Worm (Caenorhabditis elegans) whole organism, young adult: ENCODE results near the gene idpc-2.

Experiments used
- B0035.1 ChIP-seq: sonication (generic microtip); optimal IDR thresholded peaks from 2 replicates; lab custom pipeline; 2016; ENCODE audit warnings: missing genetic modification characterization, mild to moderate bottlenecking, missing compliant biosample characterization, missing genotype, missing genetic modification reagents
- B0336.3 ChIP-seq: fragments of 200-800 bp; sonication (Bioruptor generic); IDR thresholded peaks from 2 replicates; pipeline ENCODE4 v1.3.6; 2022; ENCODE audit warnings: missing genetic modification characterization, missing compliant biosample characterization
- F22D6.2 ChIP-seq: sonication (generic microtip); optimal IDR thresholded peaks from 2 replicates; lab custom pipeline; 2016; ENCODE audit warnings: mild to moderate bottlenecking, missing genetic modification characterization, missing compliant biosample characterization
- F23B12.7 ChIP-seq: sonication (generic microtip); optimal IDR thresholded peaks from 2 replicates; lab custom pipeline; 2017; ENCODE audit warnings: missing genetic modification characterization, mild to moderate bottlenecking, missing compliant biosample characterization, antibody characterized with exemption, moderate library complexity; ENCODE audit not compliant: insufficient read depth
- F33H1.4 ChIP-seq: fragments of 200-800 bp; sonication (Bioruptor generic); IDR thresholded peaks from 2 replicates; pipeline ENCODE4 v1.3.6; 2022; ENCODE audit warnings: missing genetic modification reagents, missing genetic modification characterization, missing compliant biosample characterization
- F39B2.1 ChIP-seq: fragments of 200-800 bp; sonication (Bioruptor generic); IDR thresholded peaks from 2 replicates; pipeline ENCODE4 v1.3.6; 2022; ENCODE audit warnings: missing genetic modification reagents, missing genetic modification characterization, missing compliant biosample characterization
- F52B5.7 ChIP-seq: sonication (generic microtip); optimal IDR thresholded peaks from 2 replicates; lab custom pipeline; 2016; ENCODE audit warnings: mild to moderate bottlenecking, missing genetic modification characterization, missing compliant biosample characterization
- F55B11.4 ChIP-seq: sonication (generic microtip); optimal IDR thresholded peaks from 2 replicates; lab custom pipeline; 2016; ENCODE audit warnings: missing compliant biosample characterization, missing genetic modification characterization, borderline replicate concordance; ENCODE audit not compliant: insufficient read depth
- K11D2.4 ChIP-seq: fragments of 200-800 bp; sonication (Bioruptor generic); IDR thresholded peaks from 2 replicates; pipeline ENCODE4 v1.3.6; 2022; ENCODE audit warnings: missing genetic modification reagents, missing genetic modification characterization, missing compliant biosample characterization
- Y56A3A.18 ChIP-seq: fragments of 200-800 bp; sonication (Bioruptor generic); IDR thresholded peaks from 2 replicates; pipeline ENCODE4 v1.3.6; 2022; ENCODE audit warnings: missing genetic modification reagents, missing genetic modification characterization, missing compliant biosample characterization
- ZK185.1 ChIP-seq: sonication (generic microtip); optimal IDR thresholded peaks from 2 replicates; lab custom pipeline; 2016; ENCODE audit warnings: mild to moderate bottlenecking, missing genetic modification characterization, missing compliant biosample characterization; ENCODE audit not compliant: poor library complexity, severe bottlenecking
- ama-1 ChIP-seq, 3 experiments: fragments of 150-350 bp in 1 of 3; sonication (generic microtip) in 2 of 3; optimal IDR thresholded peaks; 2 replicates each; lab custom pipeline; 2014 to 2018; ENCODE audit warnings: missing biosample characterization in 2 of 3, missing genetic modification characterization in 2 of 3, missing genetic modification reagents in 2 of 3
- aptf-2 ChIP-seq: fragments of 200-800 bp; sonication (Bioruptor generic); conservative IDR thresholded peaks from 2 replicates; pipeline ENCODE4 v1.3.6; 2022; ENCODE audit warnings: missing genetic modification reagents, missing genetic modification characterization, missing compliant biosample characterization
- attf-5 ChIP-seq: fragments of 200-800 bp; sonication (Bioruptor generic); optimal IDR thresholded peaks from 2 replicates; lab custom pipeline; 2018; ENCODE audit warnings: mild to moderate bottlenecking, missing genetic modification characterization, missing compliant biosample characterization
- cebp-1 ChIP-seq, 2 experiments: fragments of 200-800 bp in 1 of 2; sonication (Bioruptor generic) in 1 of 2; sonication (generic microtip) in 1 of 2; IDR thresholded peaks in 1 of 2; optimal IDR thresholded peaks in 1 of 2; 2 replicates each; pipeline versions ENCODE4 v1.3.6 to Lab custom; 2017 to 2022; ENCODE audit warnings: missing compliant biosample characterization in 2 of 2, missing genetic modification characterization in 2 of 2, mild to moderate bottlenecking in 1 of 2, missing genetic modification reagents in 1 of 2, moderate library complexity in 1 of 2
- egl-44 ChIP-seq: fragments of 200-800 bp; sonication (Bioruptor generic); IDR thresholded peaks from 2 replicates; pipeline ENCODE4 v1.3.6; 2022; ENCODE audit warnings: missing genetic modification reagents, missing genetic modification characterization, missing compliant biosample characterization
- fkh-3 ChIP-seq: sonication (generic microtip); optimal IDR thresholded peaks from 2 replicates; lab custom pipeline; 2016; ENCODE audit warnings: mild to moderate bottlenecking, missing genetic modification characterization, missing compliant biosample characterization
- let-607 ChIP-seq, 2 experiments: fragments of 200-800 bp in 1 of 2; sonication (Bioruptor generic) in 1 of 2; sonication (generic microtip) in 1 of 2; optimal IDR thresholded peaks; 2 replicates each; lab custom pipeline; 2016 to 2018; ENCODE audit warnings: mild to moderate bottlenecking in 2 of 2, missing compliant biosample characterization in 2 of 2, missing genetic modification characterization in 2 of 2, moderate library complexity in 2 of 2, missing genotype in 1 of 2
- lin-26 ChIP-seq: fragments of 200-800 bp; sonication (Bioruptor generic); IDR thresholded peaks from 2 replicates; pipeline ENCODE4 v1.3.6; 2022; ENCODE audit warnings: missing genetic modification reagents, missing genetic modification characterization, missing compliant biosample characterization
- madf-10 ChIP-seq: sonication (generic microtip); optimal IDR thresholded peaks from 2 replicates; lab custom pipeline; 2016; ENCODE audit warnings: mild to moderate bottlenecking, missing genetic modification characterization, missing compliant biosample characterization
- nfya-2 ChIP-seq: fragments of 200-800 bp; sonication (Bioruptor generic); IDR thresholded peaks from 2 replicates; pipeline ENCODE4 v1.3.6; 2022; ENCODE audit warnings: missing genetic modification reagents, missing genetic modification characterization, missing compliant biosample characterization
- nhr-120 ChIP-seq: fragments of 200-800 bp; sonication (Bioruptor generic); IDR thresholded peaks from 2 replicates; pipeline ENCODE4 v1.3.6; 2022; ENCODE audit warnings: missing genetic modification characterization, missing compliant biosample characterization
- sdz-38 ChIP-seq: sonication (generic microtip); optimal IDR thresholded peaks from 2 replicates; lab custom pipeline; 2016; ENCODE audit warnings: missing genotype, missing genetic modification characterization, missing compliant biosample characterization
- snpc-1.1 ChIP-seq: sonication (generic microtip); optimal IDR thresholded peaks from 2 replicates; lab custom pipeline; 2017; ENCODE audit warnings: missing genetic modification characterization, mild to moderate bottlenecking, missing compliant biosample characterization, antibody characterized with exemption, moderate library complexity, missing genotype, missing genetic modification reagents; ENCODE audit not compliant: insufficient read depth
- unc-130 ChIP-seq: sonication (generic microtip); optimal IDR thresholded peaks from 2 replicates; lab custom pipeline; 2016; ENCODE audit warnings: missing genetic modification reagents, missing genetic modification characterization, missing compliant biosample characterization
- unc-62 ChIP-seq: fragments of 150-350 bp; optimal IDR thresholded peaks from 2 replicates; lab custom pipeline; 2014; ENCODE audit warnings: missing biosample characterization, missing genetic modification reagents, missing genetic modification characterization
- zfh-2 ChIP-seq: fragments of 200-800 bp; sonication (Bioruptor generic); conservative IDR thresholded peaks from 2 replicates; pipeline ENCODE4 v1.3.6; 2022; ENCODE audit warnings: missing genetic modification reagents, missing genetic modification characterization, missing compliant biosample characterization
- zim-3 ChIP-seq: sonication (generic microtip); optimal IDR thresholded peaks from 2 replicates; lab custom pipeline; 2017; ENCODE audit warnings: mild to moderate bottlenecking, missing genetic modification characterization, moderate library complexity, missing compliant biosample characterization
- ztf-6 ChIP-seq: fragments of 200-800 bp; sonication (Bioruptor generic); IDR thresholded peaks from 2 replicates; pipeline ENCODE4 v1.3.6; 2022; ENCODE audit warnings: missing genetic modification reagents, missing genetic modification characterization, missing compliant biosample characterization

The idpc-2 gene

ce11 chrV:8599192-8599591 lies 21.9 kb downstream of the idpc-2 start, which contains the start of gene F41E6.7:
Gene F41E6.7, minus strand, starts transcription at chrV:8599292.
- TF ChIP-seq sdz-38 (no peak), ztf-6 (GFP tag; lab: Robert Waterston, UW) (no peak), F55B11.4 (tag; lab: Kevin White, UChicago) (no peak), F52B5.7 (tag; lab: Kevin White, UChicago) (no peak), F33H1.4 (no peak), unc-62 (no peak), B0035.1 (tag; lab: Kevin White, UChicago) (no peak)

ce11 chrV:8594105-8594964 lies 26.8 kb downstream of the idpc-2 start, which contains the start of gene tag-196:
Gene tag-196, plus strand, starts transcription at chrV:8594914.
- 0 out of 2 replicates have a peak, but pooled peaks have one; percentile 14 for TF ChIP-seq egl-44
- no peak for TF ChIP-seq snpc-1.1 (tag; lab: Kevin White, UChicago)

DNA sequence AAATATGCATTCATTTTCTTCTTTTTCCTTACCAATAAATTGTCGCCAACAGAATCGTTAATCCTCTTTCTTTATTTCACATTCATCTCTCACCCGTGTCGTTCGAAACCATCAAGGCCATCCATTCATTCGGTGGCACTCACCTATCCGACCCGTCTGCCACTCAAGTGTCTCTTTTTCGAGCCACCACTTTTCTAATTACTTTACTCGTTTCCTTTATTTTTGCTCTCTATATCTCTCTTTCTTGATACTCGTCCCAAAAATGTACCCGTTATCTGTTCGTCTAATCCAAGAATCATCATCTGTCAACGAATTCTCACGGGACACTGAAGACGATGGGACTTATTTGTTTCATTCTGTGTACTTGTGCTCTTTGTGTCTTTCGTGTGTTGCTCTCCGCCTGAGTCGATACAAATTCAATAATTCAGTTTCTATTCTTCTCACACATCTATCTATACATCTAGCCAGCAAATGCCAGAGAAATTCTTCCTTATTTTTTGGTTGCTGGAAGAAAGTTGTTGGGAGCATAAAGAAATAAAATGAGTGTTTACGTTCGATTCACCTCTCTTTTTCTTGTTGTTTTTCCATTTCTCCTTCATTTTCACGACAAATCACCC lies 28.3 kb downstream of the idpc-2 start:
- TF ChIP-seq cebp-1 (GFP tag; IDR thresholded peaks at IDR 0.05; lab: Robert Waterston, UW) (no peak), cebp-1 (tag; optimal IDR thresholded peaks at IDR 0.05; lab: Kevin White, UChicago) (no peak), nfya-2 (GFP tag; lab: Robert Waterston, UW) (no peak), attf-5 (GFP tag; lab: Kevin White, UChicago) (no peak), ZK185.1 (no peak), zfh-2 (GFP tag; lab: Robert Waterston, UW) (no peak), aptf-2 (GFP tag; lab: Robert Waterston, UW) (no peak), zim-3 (no peak), Y56A3A.18 (GFP tag; lab: Robert Waterston, UW) (no peak), unc-62 (no peak), ama-1 (optimal IDR thresholded peaks at IDR 0.05; lab: Kevin White, UChicago) (no peak), ama-1 (GFP tag; optimal IDR thresholded peaks at IDR 0.05; lab: Kevin White, UChicago) (no peak), fkh-3 (tag; lab: Kevin White, UChicago) (no peak), F39B2.1 (GFP tag; lab: Robert Waterston, UW) (no peak), let-607 (tag; optimal IDR thresholded peaks at IDR 0.05; lab: Kevin White, UChicago) (no peak)

DNA sequence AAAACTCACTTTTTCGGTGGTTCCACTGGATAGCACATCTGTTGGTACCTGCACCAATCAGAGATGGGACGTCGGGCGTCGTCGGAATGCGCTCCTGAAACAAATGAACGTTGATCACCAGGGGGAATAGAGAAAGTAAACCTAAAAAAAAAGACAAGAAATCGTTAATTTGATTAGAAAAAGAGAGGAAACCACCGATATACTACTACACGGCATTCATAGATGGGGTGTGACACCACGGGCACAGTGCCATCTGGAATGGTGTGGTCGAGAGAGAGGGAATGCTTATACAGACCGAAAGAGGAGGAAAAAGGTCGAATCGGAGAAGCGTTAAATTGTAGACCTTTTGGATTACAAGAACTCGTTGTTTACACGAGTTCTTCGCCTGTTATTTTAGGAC lies 33.0 kb downstream of the idpc-2 start, which contains the start of gene C10B5.3:
Gene C10B5.3, minus strand, starts transcription at position 101 of the 400 bp plus-strand sequence.
- TF ChIP-seq F22D6.2 (no peak), zfh-2 (GFP tag; lab: Robert Waterston, UW) (no peak), K11D2.4 (GFP tag; lab: Robert Waterston, UW) (no peak), B0336.3 (GFP tag; lab: Robert Waterston, UW) (no peak), F23B12.7 (tag; lab: Kevin White, UChicago) (no peak), madf-10 (tag; lab: Kevin White, UChicago) (no peak), F52B5.7 (tag; lab: Kevin White, UChicago) (no peak), fkh-3 (tag; lab: Kevin White, UChicago) (no peak), unc-130 (GFP tag; lab: Kevin White, UChicago) (no peak), nhr-120 (GFP tag; lab: Robert Waterston, UW) (no peak), lin-26 (GFP tag; lab: Robert Waterston, UW) (no peak)
- TF ChIP-seq, all 124 proteins: peak for 0
